Worm (Caenorhabditis elegans) whole organism, L3 larva: Measurements from ENCODE around the gene F55A11.6.

Source experiments
- ceh-82 ChIP-seq: fragments of 150-350 bp; optimal IDR thresholded peaks from 2 replicates; lab custom pipeline; 2014; ENCODE audit warnings: missing biosample characterization, missing genetic modification characterization
- nhr-237 ChIP-seq: fragments of 150-350 bp; optimal IDR thresholded peaks from 2 replicates; lab custom pipeline; 2014; ENCODE audit warnings: missing biosample characterization, missing genetic modification characterization

DNA sequence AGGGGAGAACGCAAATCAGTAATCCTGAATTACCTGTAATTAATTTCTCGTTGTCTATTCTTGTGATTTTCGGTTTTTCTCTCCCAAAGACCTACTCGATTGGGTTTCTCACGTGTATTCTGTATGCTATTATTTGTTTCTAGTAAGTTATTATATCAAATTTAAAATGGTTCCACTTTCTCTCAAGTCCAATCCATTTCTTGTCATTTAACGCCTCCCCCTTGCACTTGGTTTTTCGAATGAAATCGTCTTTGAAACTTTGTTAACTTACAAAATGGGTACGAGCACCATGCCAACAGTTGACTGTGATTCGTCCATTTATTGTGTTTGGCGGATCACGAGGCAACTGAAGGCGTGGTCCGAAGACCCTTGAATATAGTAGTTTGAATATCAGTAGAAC lies 7.0 kb upstream of the F55A11.6 start:
- TF ChIP-seq ceh-82 (no peak), nhr-237 (tag; lab: Kevin White, UChicago) (no peak)
